Worm (Caenorhabditis elegans): ENCODE results near the gene F46B3.14.

F46B3.14 gene

ce11 chrV:20631255-20631654 lies at the start of gene F46B3.14:
F46B3.14 (minus strand) TSS chrV:20631355.
- TF ChIP-seq aly-1 (tag; optimal IDR thresholded peaks at IDR 0.05) (no peak), ceh-13 (GFP tag; optimal IDR thresholded peaks at IDR 0.05) (no peak), ets-7 (tag; optimal IDR thresholded peaks at IDR 0.05) (no peak), hnd-1 (tag; optimal IDR thresholded peaks at IDR 0.05) (no peak)

DNA sequence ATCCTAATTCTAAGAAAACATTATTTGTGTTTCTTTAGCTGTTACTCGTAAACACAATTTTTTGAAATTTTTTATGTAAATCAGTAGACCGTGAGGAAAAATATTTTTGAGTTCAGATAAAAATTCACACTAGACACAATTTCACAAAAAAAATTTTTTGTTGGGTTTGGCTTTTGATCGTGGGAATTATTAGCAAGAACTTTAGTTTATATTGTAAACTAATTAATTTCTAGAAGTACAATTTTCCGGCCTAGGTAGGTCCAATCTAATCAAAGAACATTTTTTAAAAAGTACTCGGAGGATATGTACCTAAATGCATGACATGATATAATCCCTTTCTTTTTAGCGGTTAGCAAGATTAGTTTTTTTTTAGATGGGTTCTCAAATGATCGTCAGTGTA lies 49.0 kb upstream of the F46B3.14 start:
- TF ChIP-seq ceh-36 (tag; optimal IDR thresholded peaks at IDR 0.05) (no peak), tra-4 (tag; optimal IDR thresholded peaks at IDR 0.05) (no peak), hnd-1 (tag; optimal IDR thresholded peaks at IDR 0.05) (no peak), flt-1 (GFP tag; IDR thresholded peaks at IDR 0.05) (no peak), pes-1 (GFP tag; IDR thresholded peaks at IDR 0.05) (no peak), hmbx-1 (tag; optimal IDR thresholded peaks at IDR 0.05) (no peak)

- TF ChIP-seq ama-1 (optimal IDR thresholded peaks at IDR 0.05) (no peak), hmbx-1 (tag; optimal IDR thresholded peaks at IDR 0.05) (no peak), ets-7 (tag; optimal IDR thresholded peaks at IDR 0.05) (no peak), sea-1 (GFP tag; conservative IDR thresholded peaks at IDR 0.05) (no peak), hnd-1 (tag; optimal IDR thresholded peaks at IDR 0.05) (no peak), tra-4 (tag; optimal IDR thresholded peaks at IDR 0.05) (no peak), ceh-13 (GFP tag; optimal IDR thresholded peaks at IDR 0.05) (no peak), hmg-4 (GFP tag; optimal IDR thresholded peaks at IDR 0.05) (no peak), ceh-36 (tag; optimal IDR thresholded peaks at IDR 0.05) (no peak), F13C5.2 (tag; optimal IDR thresholded peaks at IDR 0.05) (no peak), flt-1 (GFP tag; IDR thresholded peaks at IDR 0.05) (no peak), tbx-37 (GFP tag; conservative IDR thresholded peaks at IDR 0.05) (no peak), B0310.2 (tag; optimal IDR thresholded peaks at IDR 0.05) (no peak), scrt-1 (GFP tag; IDR thresholded peaks at IDR 0.05) (no peak), pes-1 (GFP tag; IDR thresholded peaks at IDR 0.05) (no peak), tbx-11 (GFP tag; IDR thresholded peaks at IDR 0.05) (no peak), aly-1 (tag; optimal IDR thresholded peaks at IDR 0.05) (no peak)
Observed at ce11 chrV:20670625-20671024, 39.5 kb upstream of the F46B3.14 start.

- no peak for TF ChIP-seq tbx-11 (GFP tag; IDR thresholded peaks at IDR 0.05)
- no peak for TF ChIP-seq ets-7 (tag; optimal IDR thresholded peaks at IDR 0.05)
- no peak for TF ChIP-seq flt-1 (GFP tag; IDR thresholded peaks at IDR 0.05)
- TF ChIP-seq sea-1 (GFP tag; conservative IDR thresholded peaks at IDR 0.05) = no peak
Observed at ce11 chrV:20666905-20667304, 35.8 kb upstream of the F46B3.14 start, which contains the start of gene mlt-11. mlt-11 (plus strand) TSS chrV:20667205.

- no peak for TF ChIP-seq hmg-4 (GFP tag; optimal IDR thresholded peaks at IDR 0.05)
- no peak for TF ChIP-seq B0310.2 (tag; optimal IDR thresholded peaks at IDR 0.05)
- no peak for TF ChIP-seq tbx-11 (GFP tag; IDR thresholded peaks at IDR 0.05)
- no peak for TF ChIP-seq pes-1 (GFP tag; IDR thresholded peaks at IDR 0.05)
- TF ChIP-seq tbx-37 (GFP tag; conservative IDR thresholded peaks at IDR 0.05) = no peak
- TF ChIP-seq sea-1 (GFP tag; conservative IDR thresholded peaks at IDR 0.05) = no peak
- TF ChIP-seq ceh-13 (GFP tag; optimal IDR thresholded peaks at IDR 0.05) = no peak
- TF ChIP-seq tra-4 (tag; optimal IDR thresholded peaks at IDR 0.05) = no peak
- TF ChIP-seq ceh-36 (tag; optimal IDR thresholded peaks at IDR 0.05) = no peak
- TF ChIP-seq hnd-1 (tag; optimal IDR thresholded peaks at IDR 0.05) = no peak
- TF ChIP-seq aly-1 (tag; optimal IDR thresholded peaks at IDR 0.05) = no peak
- TF ChIP-seq F13C5.2 (tag; optimal IDR thresholded peaks at IDR 0.05) = no peak
Observed at ce11 chrV:20664930-20665329, 33.8 kb upstream of the F46B3.14 start.

- no peak for TF ChIP-seq sea-1 (GFP tag; conservative IDR thresholded peaks at IDR 0.05)
- no peak for TF ChIP-seq ceh-36 (tag; optimal IDR thresholded peaks at IDR 0.05)
- no peak for TF ChIP-seq hmbx-1 (tag; optimal IDR thresholded peaks at IDR 0.05)
- no peak for TF ChIP-seq ama-1 (optimal IDR thresholded peaks at IDR 0.05)
- TF ChIP-seq scrt-1 (GFP tag; IDR thresholded peaks at IDR 0.05) = no peak
- TF ChIP-seq ets-7 (tag; optimal IDR thresholded peaks at IDR 0.05) = no peak
Observed at ce11 chrV:20663736-20664135, 32.6 kb upstream of the F46B3.14 start.

ce11 chrV:20662474-20662873 lies 31.3 kb upstream of the F46B3.14 start:
- no peak for TF ChIP-seq hmg-4 (GFP tag; optimal IDR thresholded peaks at IDR 0.05)
- TF ChIP-seq tra-4 (tag; optimal IDR thresholded peaks at IDR 0.05) = no peak
- TF ChIP-seq tbx-11 (GFP tag; IDR thresholded peaks at IDR 0.05) = no peak
- TF ChIP-seq hnd-1 (tag; optimal IDR thresholded peaks at IDR 0.05) = no peak
- no peak for TF ChIP-seq ama-1 (optimal IDR thresholded peaks at IDR 0.05)
- TF ChIP-seq pes-1 (GFP tag; IDR thresholded peaks at IDR 0.05) = no peak
- TF ChIP-seq tbx-37 (GFP tag; conservative IDR thresholded peaks at IDR 0.05) = no peak
- TF ChIP-seq sea-1 (GFP tag; conservative IDR thresholded peaks at IDR 0.05) = no peak
- TF ChIP-seq ceh-36 (tag; optimal IDR thresholded peaks at IDR 0.05) = no peak
- TF ChIP-seq ceh-13 (GFP tag; optimal IDR thresholded peaks at IDR 0.05) = no peak
- no peak for TF ChIP-seq scrt-1 (GFP tag; IDR thresholded peaks at IDR 0.05)
- no peak for TF ChIP-seq flt-1 (GFP tag; IDR thresholded peaks at IDR 0.05)

- no peak for TF ChIP-seq ceh-13 (GFP tag; optimal IDR thresholded peaks at IDR 0.05)
Observed at ce11 chrV:20660025-20660424, 28.9 kb upstream of the F46B3.14 start, which contains the start of gene W01F3.2. W01F3.2 (plus strand) TSS chrV:20660325.

ce11 chrV:20656626-20657025 lies 25.5 kb upstream of the F46B3.14 start:
- TF ChIP-seq pes-1 (GFP tag; IDR thresholded peaks at IDR 0.05) (no peak), ets-7 (tag; optimal IDR thresholded peaks at IDR 0.05) (no peak), tbx-37 (GFP tag; conservative IDR thresholded peaks at IDR 0.05) (no peak), hmg-4 (GFP tag; optimal IDR thresholded peaks at IDR 0.05) (no peak), F13C5.2 (tag; optimal IDR thresholded peaks at IDR 0.05) (no peak), ceh-13 (GFP tag; optimal IDR thresholded peaks at IDR 0.05) (no peak), tbx-11 (GFP tag; IDR thresholded peaks at IDR 0.05) (no peak), scrt-1 (GFP tag; IDR thresholded peaks at IDR 0.05) (no peak), hnd-1 (tag; optimal IDR thresholded peaks at IDR 0.05) (no peak), hmbx-1 (tag; optimal IDR thresholded peaks at IDR 0.05) (no peak), ceh-36 (tag; optimal IDR thresholded peaks at IDR 0.05) (no peak), B0310.2 (tag; optimal IDR thresholded peaks at IDR 0.05) (no peak), flt-1 (GFP tag; IDR thresholded peaks at IDR 0.05) (no peak), aly-1 (tag; optimal IDR thresholded peaks at IDR 0.05) (no peak), tra-4 (tag; optimal IDR thresholded peaks at IDR 0.05) (no peak), ama-1 (optimal IDR thresholded peaks at IDR 0.05) (no peak)
